Fruit fly (Drosophila melanogaster) whole organism, larva: ENCODE measurements around the gene Osi1.

Experiments used
- noc ChIP-seq: fragments of 200-800 bp; sonication (Bioruptor generic); optimal IDR thresholded peaks from 3 replicates; lab custom pipeline; 2019; ENCODE audit warnings: missing biosample characterization, mild to moderate bottlenecking, missing genetic modification characterization, moderate library complexity

Osi1 gene

DNA sequence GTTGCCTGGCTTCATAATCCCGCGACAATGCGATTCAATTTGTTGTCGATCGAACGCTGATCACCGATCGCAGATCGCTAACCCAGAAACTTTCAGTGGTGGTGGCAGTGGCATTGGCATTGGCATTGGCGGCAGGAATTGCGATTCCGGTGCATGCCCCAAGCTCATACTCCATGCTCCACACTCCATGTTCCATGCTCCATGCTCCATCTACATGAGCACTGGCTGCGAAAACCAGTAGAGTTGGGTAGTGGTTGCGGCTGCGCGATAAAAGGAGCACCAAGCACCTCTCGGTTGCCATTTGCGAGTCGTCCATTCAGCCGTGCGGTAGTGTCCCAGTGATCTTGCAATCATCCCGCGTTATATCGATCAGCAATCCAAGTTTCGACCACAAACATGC is at the start of gene Osi1:
Osi1 (plus strand) TSS at position 301 of the 400 bp plus-strand sequence.
- TF ChIP-seq noc, result no peak

dm6 chr3R:6141768-6142167 is 31.6 kb upstream of the Osi1 start:
- no peak for TF ChIP-seq noc

dm6 chr3R:6149130-6149529 is 24.2 kb upstream of the Osi1 start:
- no peak for TF ChIP-seq noc

DNA sequence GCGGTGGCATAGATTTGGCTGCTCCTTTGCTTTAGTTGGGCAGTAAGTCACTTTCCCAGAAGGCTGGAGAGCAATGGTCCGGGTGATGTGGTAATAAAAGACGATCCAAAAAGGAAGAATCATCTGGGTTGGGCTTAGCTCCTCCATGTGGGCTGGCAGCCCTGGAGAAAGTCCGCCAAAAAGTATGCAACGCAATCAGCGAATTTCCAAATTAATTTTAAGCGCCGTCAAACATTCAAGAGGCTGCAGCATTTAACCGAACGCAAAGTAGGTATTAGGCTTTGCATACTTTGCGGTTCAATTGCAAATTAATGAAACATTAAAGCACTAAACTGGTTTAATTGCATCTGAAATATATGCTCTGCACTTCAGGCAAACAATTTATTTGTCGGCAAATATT is 23.8 kb upstream of the Osi1 start:
- TF ChIP-seq noc, result no peak

- TF ChIP-seq noc, result no peak
Measured at dm6 chr3R:6153574-6153973, 19.8 kb upstream of the Osi1 start.

- TF ChIP-seq noc, result no peak
Measured at dm6 chr3R:6154773-6155295, 18.5 kb upstream of the Osi1 start.

DNA sequence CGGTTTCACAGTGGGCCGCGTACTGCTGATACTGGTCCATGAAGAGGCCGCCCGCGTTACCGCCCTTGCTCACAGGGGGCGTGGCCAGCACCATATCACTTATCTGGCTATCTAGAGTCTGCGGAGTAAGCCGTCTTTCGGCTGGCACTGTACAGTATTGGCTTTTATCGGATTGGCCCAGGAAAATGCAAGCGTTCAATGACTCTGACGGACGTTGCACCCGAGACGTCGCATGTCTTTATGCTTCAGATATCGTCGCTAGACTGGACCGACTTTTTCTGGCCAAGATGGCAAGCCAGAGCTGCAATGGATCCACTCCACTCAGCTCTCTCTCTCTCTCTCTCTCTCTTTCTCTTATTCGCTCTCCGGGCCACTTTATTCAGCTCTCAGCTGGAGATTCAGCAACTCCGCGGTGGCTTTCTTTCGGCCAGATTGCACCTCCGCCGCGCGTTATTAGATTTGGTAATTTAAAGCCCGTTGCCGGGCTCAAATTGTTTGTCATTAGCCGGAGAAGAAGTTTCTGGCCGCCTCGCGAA is 16.3 kb upstream of the Osi1 start, which contains the start of gene CG31559:
CG31559 (minus strand) TSS at position 273 of the 536 bp plus-strand sequence.
- no peak for TF ChIP-seq noc

DNA sequence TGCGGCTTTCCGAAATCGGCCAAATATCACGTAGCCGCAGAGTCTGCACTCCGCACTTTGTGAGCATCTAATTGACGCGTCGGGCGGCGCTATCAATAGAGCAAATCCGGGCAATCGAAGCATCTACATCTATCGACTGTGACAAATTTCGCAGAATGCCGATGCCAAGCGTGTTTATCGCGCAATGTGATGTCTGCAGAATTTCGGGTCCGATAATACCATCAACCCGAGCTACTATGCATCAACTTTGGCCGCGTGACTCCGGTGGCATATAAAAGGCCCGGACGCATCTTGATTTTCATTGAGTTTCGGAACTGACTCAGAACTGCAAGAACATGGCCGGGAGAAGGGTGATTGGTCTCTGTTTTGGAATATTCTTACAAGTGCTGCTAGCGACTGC is 6.2 kb upstream of the Osi1 start, which contains the start of gene CG1077:
CG1077 (plus strand) TSS at position 301 of the 400 bp plus-strand sequence.
- no peak for TF ChIP-seq noc

DNA sequence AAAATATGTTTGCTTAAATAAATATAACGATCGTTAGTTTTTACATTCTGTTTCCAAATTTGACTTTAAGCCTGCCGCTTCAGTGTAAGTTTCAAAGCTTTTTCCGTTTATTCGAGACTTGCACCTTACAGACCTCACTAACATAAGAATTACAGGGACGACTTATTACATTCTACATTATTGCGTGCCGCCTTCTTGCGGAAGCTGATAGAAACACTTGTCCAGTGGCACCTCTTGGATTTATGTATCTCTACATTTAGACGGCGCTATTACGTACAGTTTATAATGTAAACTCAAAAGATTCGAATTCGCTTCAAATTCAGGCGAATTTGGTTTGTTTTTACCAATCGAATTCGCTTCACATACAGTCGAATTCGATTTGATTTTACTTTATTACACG is 2.6 kb upstream of the Osi1 start:
- TF ChIP-seq noc, result no peak

DNA sequence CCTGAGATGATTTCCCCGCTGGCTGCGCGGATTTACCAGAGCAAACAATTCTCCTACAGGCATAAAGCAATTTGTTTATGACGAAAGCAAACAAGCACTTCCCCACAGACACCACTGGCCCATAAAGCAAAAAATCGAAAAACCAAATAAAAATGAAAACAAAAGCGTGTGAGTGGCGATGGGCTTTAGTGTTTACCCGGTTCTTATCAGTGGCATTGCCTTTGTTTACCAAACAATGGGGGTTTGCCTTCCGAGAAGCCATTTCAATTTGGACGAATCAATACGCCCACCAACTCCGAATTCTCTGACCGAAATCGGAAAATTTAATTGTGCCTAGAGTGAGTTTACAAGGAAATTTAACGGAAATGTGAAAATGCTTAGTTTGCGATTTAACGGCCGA is 9.2 kb downstream of the Osi1 start:
- TF ChIP-seq noc, result no peak

DNA sequence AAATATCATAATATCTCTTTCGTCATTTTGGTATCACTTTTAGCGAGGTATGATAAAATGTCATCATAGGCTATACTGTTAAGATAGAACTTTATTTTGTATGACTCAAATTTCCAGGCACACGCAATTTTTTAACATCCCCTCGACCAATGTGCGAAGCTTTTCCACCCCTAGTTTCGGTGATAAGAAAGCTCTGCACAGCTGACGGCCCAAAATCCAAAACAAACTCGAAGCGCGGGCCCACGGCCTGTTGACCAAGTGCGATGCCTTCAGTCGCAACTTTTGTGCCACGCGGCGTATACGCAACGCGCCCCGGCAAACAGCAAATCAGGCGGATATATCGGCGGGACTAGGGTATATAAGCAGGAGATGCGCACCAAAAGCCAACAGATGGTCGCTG is 13.7 kb downstream of the Osi1 start, which contains the start of gene NPFR:
NPFR (plus strand) TSS at position 301 of the 400 bp plus-strand sequence.
- no peak for TF ChIP-seq noc

- TF ChIP-seq noc, result no peak
Measured at dm6 chr3R:6196416-6196815, 23.1 kb downstream of the Osi1 start.

DNA sequence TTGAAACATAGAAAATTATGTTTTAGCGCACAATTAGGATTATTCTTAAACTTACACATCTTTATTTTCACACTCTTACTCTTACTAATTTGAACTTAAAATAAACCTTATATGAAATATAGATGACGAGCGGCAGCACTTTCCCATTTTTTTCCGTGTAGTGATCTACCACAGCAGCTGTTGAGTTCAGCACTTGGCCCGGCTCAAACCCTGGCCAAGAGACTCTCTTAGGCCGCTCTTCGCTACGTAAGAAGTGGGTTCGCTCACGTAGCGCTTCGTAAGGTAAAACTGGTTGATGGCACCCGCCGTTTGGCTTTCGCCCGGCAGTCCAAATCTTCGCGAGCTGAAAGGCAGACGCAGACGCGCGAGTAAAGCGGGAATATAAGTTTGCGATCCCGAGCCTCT is 25.1 kb downstream of the Osi1 start, which contains the start of gene Osi24:
Osi24 (plus strand) TSS at position 324 of the 405 bp plus-strand sequence.
- peak; percentile 3 for TF ChIP-seq noc

DNA sequence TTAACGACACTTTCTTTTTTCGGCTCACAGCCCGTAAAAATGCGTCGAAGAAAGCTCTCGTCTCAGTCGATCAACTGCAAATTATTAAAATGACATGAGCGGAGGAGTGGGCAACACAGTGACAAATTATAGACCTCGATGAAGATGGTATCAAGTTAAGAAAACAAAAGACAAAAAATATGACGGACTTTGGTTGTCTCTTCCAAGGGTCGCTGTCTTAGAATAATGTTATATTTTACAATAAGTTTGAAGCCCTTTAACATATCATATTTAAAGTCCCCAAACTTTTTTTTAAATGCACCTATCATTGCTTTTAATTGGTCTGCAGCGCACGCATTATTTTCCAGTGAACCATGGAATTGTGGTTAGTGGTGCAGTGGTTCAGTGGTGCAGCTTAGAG is 26.4 kb downstream of the Osi1 start:
- TF ChIP-seq noc, result no peak

- TF ChIP-seq noc, result no peak
Measured at dm6 chr3R:6203000-6203399, 29.7 kb downstream of the Osi1 start.

- TF ChIP-seq noc, result no peak
Measured at dm6 chr3R:6209073-6209472, 35.7 kb downstream of the Osi1 start, which contains the start of gene Osi2. Gene Osi2 (plus strand): TSS chr3R:6209373.

- TF ChIP-seq noc, result no peak
Measured at dm6 chr3R:6210266-6211040, 37.1 kb downstream of the Osi1 start.

- no peak for TF ChIP-seq noc
Measured at dm6 chr3R:6211041-6211377, 37.7 kb downstream of the Osi1 start.
